Fruit fly (Drosophila melanogaster) whole organism, embryonic: Measurements from ENCODE around the gene Sry-alpha.
A peak's percentile ranks its signal among the peaks of the same experiment; 100 is the strongest.

Source experiments
- Asciz ChIP-seq: fragments of 200-800 bp; sonication (Bioruptor generic); optimal IDR thresholded peaks from 2 replicates; lab custom pipeline; 2017; ENCODE audit warnings: missing biosample characterization, mild to moderate bottlenecking, missing genetic modification characterization, missing genetic modification reagents
- Awh ChIP-seq: fragments of 200-800 bp; sonication (Bioruptor generic); IDR thresholded peaks from 2 replicates; pipeline ENCODE4, ENCODE4 v1.3.6; 2022; ENCODE audit warnings: missing biosample characterization, missing genetic modification characterization
- Blimp-1 ChIP-seq: fragments of 200-800 bp; sonication (Bioruptor generic); optimal IDR thresholded peaks from 3 replicates; lab custom pipeline; 2018; ENCODE audit warnings: missing biosample characterization, missing genetic modification characterization, mild to moderate bottlenecking, moderate library complexity, missing genetic modification reagents
- CG11723 ChIP-seq: fragments of 200-800 bp; sonication (Bioruptor generic); optimal IDR thresholded peaks from 2 replicates; lab custom pipeline; 2017; ENCODE audit warnings: missing biosample characterization, mild to moderate bottlenecking, missing genetic modification characterization
- CG12299 ChIP-seq: fragments of 200-800 bp; sonication (Bioruptor generic); optimal IDR thresholded peaks from 2 replicates; lab custom pipeline; 2018; ENCODE audit warnings: missing biosample characterization, mild to moderate bottlenecking, missing genetic modification characterization
- CG13424 ChIP-seq: fragments of 200-800 bp; sonication (Bioruptor generic); optimal IDR thresholded peaks from 2 replicates; lab custom pipeline; 2019; ENCODE audit warnings: missing biosample characterization, mild to moderate bottlenecking, missing genetic modification characterization, moderate library complexity
- CG16779 ChIP-seq: fragments of 200-800 bp; sonication (Bioruptor generic); IDR thresholded peaks from 2 replicates; pipeline ENCODE4 v1.3.6; 2022; ENCODE audit warnings: missing biosample characterization, missing genetic modification characterization
- CG17385 ChIP-seq: fragments of 200-800 bp; sonication (Bioruptor generic); optimal IDR thresholded peaks from 3 replicates; lab custom pipeline; 2018; ENCODE audit warnings: missing biosample characterization, mild to moderate bottlenecking, missing genetic modification characterization
- CG17568 ChIP-seq: fragments of 200-800 bp; sonication (Bioruptor generic); optimal IDR thresholded peaks from 2 replicates; lab custom pipeline; 2018; ENCODE audit warnings: missing biosample characterization, mild to moderate bottlenecking, missing genetic modification characterization, moderate library complexity
- CG18764 ChIP-seq: fragments of 200-800 bp; sonication (Bioruptor generic); optimal IDR thresholded peaks from 3 replicates; lab custom pipeline; 2016; ENCODE audit warnings: missing biosample characterization, missing genetic modification characterization
- CG32767 ChIP-seq: fragments of 200-800 bp; sonication (Bioruptor generic); IDR thresholded peaks from 2 replicates; pipeline ENCODE4 v1.3.6; 2022; ENCODE audit warnings: missing biosample characterization, missing genetic modification characterization
- CG3407 ChIP-seq: fragments of 200-800 bp; sonication (Bioruptor generic); optimal IDR thresholded peaks from 2 replicates; lab custom pipeline; 2018; ENCODE audit warnings: missing biosample characterization, mild to moderate bottlenecking, missing genetic modification characterization
- CG34422 ChIP-seq: fragments of 200-800 bp; sonication (Bioruptor generic); IDR thresholded peaks from 3 replicates; pipeline ENCODE4 v1.3.6; 2022; ENCODE audit warnings: missing biosample characterization, missing genetic modification characterization
- CG42726 ChIP-seq: fragments of 200-800 bp; sonication (Bioruptor generic); IDR thresholded peaks from 2 replicates; pipeline ENCODE4 v1.3.6; 2022; ENCODE audit warnings: missing biosample characterization, missing genetic modification characterization; ENCODE audit not compliant: partially characterized antibody
- CG5953 ChIP-seq: fragments of 200-800 bp; sonication (Bioruptor generic); IDR thresholded peaks from 2 replicates; pipeline ENCODE4 v1.3.6; 2022; ENCODE audit warnings: missing biosample characterization, missing genetic modification characterization
- CG6813 ChIP-seq: fragments of 200-800 bp; sonication (Bioruptor generic); optimal IDR thresholded peaks from 2 replicates; lab custom pipeline; 2017; ENCODE audit warnings: missing biosample characterization, missing genetic modification characterization, mild to moderate bottlenecking, moderate library complexity, missing genetic modification reagents
- CG7357 ChIP-seq: fragments of 200-800 bp; sonication (Bioruptor generic); IDR thresholded peaks from 3 replicates; pipeline ENCODE4 v1.3.6; 2022; ENCODE audit warnings: missing biosample characterization, missing genetic modification characterization
- CG7963 ChIP-seq: fragments of 200-800 bp; sonication (Bioruptor generic); IDR thresholded peaks from 3 replicates; pipeline ENCODE4 v1.3.6; 2022; ENCODE audit warnings: missing biosample characterization, missing genetic modification characterization; ENCODE audit not compliant: partially characterized antibody
- Chrac-16 ChIP-seq: fragments of 200-800 bp; sonication (Bioruptor generic); optimal IDR thresholded peaks from 3 replicates; lab custom pipeline; 2016; ENCODE audit warnings: missing biosample characterization, missing genetic modification characterization
- Doc2 ChIP-seq: fragments of 200-800 bp; sonication (Bioruptor generic); IDR thresholded peaks from 2 replicates; pipeline ENCODE4 v1.3.6; 2022; ENCODE audit warnings: missing biosample characterization, missing genetic modification characterization
- Elba2 ChIP-seq: fragments of 200-800 bp; sonication (Bioruptor generic); optimal IDR thresholded peaks from 3 replicates; lab custom pipeline; 2016; ENCODE audit warnings: missing biosample characterization, missing genetic modification characterization
- HHEX ChIP-seq: fragments of 200-800 bp; sonication (Bioruptor generic); optimal IDR thresholded peaks from 3 replicates; lab custom pipeline; 2017; ENCODE audit warnings: missing biosample characterization, mild to moderate bottlenecking, missing genetic modification characterization, missing genetic modification reagents
- Hand ChIP-seq: fragments of 200-800 bp; sonication (Bioruptor generic); optimal IDR thresholded peaks from 2 replicates; lab custom pipeline; 2017; ENCODE audit warnings: mild to moderate bottlenecking, missing biosample characterization, missing genetic modification reagents, missing genetic modification characterization
- Lpt ChIP-seq: fragments of >200 bp; optimal IDR thresholded peaks from 2 replicates; lab custom pipeline; 2018; ENCODE audit warnings: missing biosample characterization, missing genetic modification characterization
- MBD-R2 ChIP-seq: fragments of 200-800 bp; sonication (Bioruptor generic); IDR thresholded peaks from 2 replicates; pipeline ENCODE4 v1.3.6; 2022; ENCODE audit warnings: missing biosample characterization, missing genetic modification characterization
- MTF-1 ChIP-seq: fragments of 200-800 bp; sonication (Bioruptor generic); optimal IDR thresholded peaks from 2 replicates; lab custom pipeline; 2018; ENCODE audit warnings: missing biosample characterization, mild to moderate bottlenecking, missing genetic modification characterization, borderline replicate concordance
- NK7.1 ChIP-seq: fragments of 200-800 bp; sonication (Bioruptor generic); optimal IDR thresholded peaks from 3 replicates; lab custom pipeline; 2016; ENCODE audit warnings: missing biosample characterization, missing genetic modification characterization
- Oli ChIP-seq: fragments of 200-800 bp; sonication (Bioruptor generic); optimal IDR thresholded peaks from 2 replicates; lab custom pipeline; 2018; ENCODE audit warnings: missing biosample characterization, mild to moderate bottlenecking, missing genetic modification characterization, moderate library complexity
- Six4 ChIP-seq: fragments of 200-800 bp; sonication (Bioruptor generic); optimal IDR thresholded peaks from 2 replicates; lab custom pipeline; 2016; ENCODE audit warnings: missing biosample characterization, missing genetic modification characterization
- Sry-δ ChIP-seq: fragments of 200-800 bp; sonication (Bioruptor generic); optimal IDR thresholded peaks from 2 replicates; lab custom pipeline; 2016; ENCODE audit warnings: missing biosample characterization, missing genetic modification characterization
- TFAM ChIP-seq: fragments of 200-800 bp; sonication (Bioruptor generic); optimal IDR thresholded peaks from 2 replicates; lab custom pipeline; 2017; ENCODE audit warnings: missing biosample characterization, missing genetic modification characterization, inconsistent platforms
- bbx ChIP-seq: fragments of 200-800 bp; sonication (Bioruptor generic); IDR thresholded peaks from 2 replicates; pipeline ENCODE4 v1.3.6; 2022; ENCODE audit warnings: missing biosample characterization, missing genetic modification characterization; ENCODE audit not compliant: partially characterized antibody
- btn ChIP-seq: fragments of 200-800 bp; sonication (Bioruptor generic); optimal IDR thresholded peaks from 2 replicates; lab custom pipeline; 2016; ENCODE audit warnings: missing biosample characterization, missing genetic modification characterization
- dmrt11E ChIP-seq: fragments of 200-800 bp; sonication (Bioruptor generic); optimal IDR thresholded peaks from 3 replicates; lab custom pipeline; 2018; ENCODE audit warnings: missing biosample characterization, mild to moderate bottlenecking, missing genetic modification characterization, moderate library complexity
- ftz-f1 ChIP-seq: fragments of 200-800 bp; sonication (Bioruptor generic); optimal IDR thresholded peaks from 2 replicates; lab custom pipeline; 2016; ENCODE audit warnings: missing biosample characterization, missing genetic modification characterization
- gce ChIP-seq: fragments of 200-800 bp; sonication (Bioruptor generic); IDR thresholded peaks from 3 replicates; pipeline ENCODE4 v1.3.6; 2022; ENCODE audit warnings: missing biosample characterization, missing genetic modification characterization
- gfzf ChIP-seq: fragments of 200-800 bp; sonication (Bioruptor generic); optimal IDR thresholded peaks from 2 replicates; lab custom pipeline; 2016; ENCODE audit warnings: missing biosample characterization, mild to moderate bottlenecking, missing genetic modification characterization, moderate library complexity
- gro ChIP-seq: fragments of 200-800 bp; sonication (Bioruptor generic); optimal IDR thresholded peaks from 2 replicates; lab custom pipeline; 2016; ENCODE audit warnings: missing biosample characterization, missing genetic modification characterization
- kay ChIP-seq: fragments of 200-800 bp; sonication (Bioruptor generic); optimal IDR thresholded peaks from 2 replicates; lab custom pipeline; 2016; ENCODE audit warnings: missing biosample characterization, missing genetic modification characterization
- oc ChIP-seq: fragments of 200-800 bp; sonication (Bioruptor generic); optimal IDR thresholded peaks from 2 replicates; lab custom pipeline; 2018; ENCODE audit warnings: missing biosample characterization, mild to moderate bottlenecking, missing genetic modification characterization, moderate library complexity
- pita ChIP-seq: fragments of 200-800 bp; sonication (Bioruptor generic); optimal IDR thresholded peaks from 2 replicates; lab custom pipeline; 2017; ENCODE audit warnings: missing biosample characterization, mild to moderate bottlenecking, missing genetic modification characterization
- ranshi ChIP-seq: fragments of 200-800 bp; sonication (Bioruptor generic); IDR thresholded peaks from 2 replicates; pipeline ENCODE4 v1.3.6; 2022; ENCODE audit warnings: missing biosample characterization, missing genetic modification characterization
- salm ChIP-seq: fragments of 200-800 bp; sonication (Bioruptor generic); optimal IDR thresholded peaks from 2 replicates; lab custom pipeline; 2018; ENCODE audit warnings: missing biosample characterization, mild to moderate bottlenecking, missing genetic modification characterization
- sr ChIP-seq: fragments of 200-800 bp; sonication (Bioruptor generic); IDR thresholded peaks from 3 replicates; pipeline ENCODE4 v1.3.6; 2022; ENCODE audit warnings: missing biosample characterization, missing genetic modification characterization
- toy ChIP-seq: fragments of 200-800 bp; sonication (Bioruptor generic); IDR thresholded peaks from 2 replicates; pipeline ENCODE4 v1.3.6; 2022; ENCODE audit warnings: missing biosample characterization, missing genetic modification characterization
- trem ChIP-seq: fragments of 200-800 bp; optimal IDR thresholded peaks from 3 replicates; lab custom pipeline; 2019; ENCODE audit warnings: missing biosample characterization, mild to moderate bottlenecking, missing genetic modification characterization, moderate library complexity
- twi ChIP-seq: fragments of 200-800 bp; optimal IDR thresholded peaks from 2 replicates; lab custom pipeline; 2019; ENCODE audit warnings: missing biosample characterization, mild to moderate bottlenecking, missing genetic modification characterization, moderate library complexity
- vvl ChIP-seq: fragments of 200-800 bp; sonication (Bioruptor generic); IDR thresholded peaks from 2 replicates; pipeline ENCODE4 v1.3.6; 2022; ENCODE audit warnings: missing biosample characterization, missing genetic modification characterization

The Sry-alpha gene

dm6 chr3R:30046029-30047001 lies 6.8 kb downstream of the Sry-alpha start, which contains the start of the genes RpL32 and CG7943 (continued):
- TF ChIP-seq Lpt (GFP tag; lab: Kevin White, UChicago) = no peak
- TF ChIP-seq HHEX (GFP tag; lab: Kevin White, UChicago) = peak; percentile 95
- TF ChIP-seq gce (GFP tag; lab: Robert Waterston, UW) = peak; percentile 79
- peak; percentile 75 for TF ChIP-seq kay (GFP tag; lab: Kevin White, UChicago)
- peak; percentile 89 for TF ChIP-seq MBD-R2 (GFP tag; lab: Robert Waterston, UW)
- TF ChIP-seq CG32767 (GFP tag; lab: Robert Waterston, UW) = peak; percentile 85
- peak; percentile 86 for TF ChIP-seq CG17385
- TF ChIP-seq Oli (tag; lab: Kevin White, UChicago) = peak; percentile 76
- TF ChIP-seq toy (GFP tag; lab: Robert Waterston, UW) = peak; percentile 87
- TF ChIP-seq CG7357 (GFP tag; lab: Robert Waterston, UW) = peak; percentile 92
- TF ChIP-seq TFAM = peak; percentile 85
- peak; percentile 93 for TF ChIP-seq CG6813 (GFP tag; lab: Kevin White, UChicago)
- TF ChIP-seq CG12299 (tag; lab: Kevin White, UChicago) = peak; percentile 84
- TF ChIP-seq Awh (GFP tag; lab: Robert Waterston, UW) = peak; percentile 86
- TF ChIP-seq salm (tag; lab: Kevin White, UChicago) = peak; percentile 86
- peak; percentile 89 for TF ChIP-seq Doc2 (GFP tag; lab: Robert Waterston, UW)
- peak; percentile 98 for TF ChIP-seq gro (GFP tag; lab: Kevin White, UChicago)
- TF ChIP-seq Hand (GFP tag; lab: Kevin White, UChicago) = peak; percentile 70
- peak; percentile 92 for TF ChIP-seq CG5953 (GFP tag; lab: Robert Waterston, UW)
- TF ChIP-seq CG42726 (GFP tag; lab: Robert Waterston, UW) = peak; percentile 100
- TF ChIP-seq ftz-f1 (GFP tag; lab: Kevin White, UChicago) = peak; percentile 81
- peak; percentile 94 for TF ChIP-seq CG18764
- peak; percentile 87 for TF ChIP-seq CG11723 (GFP tag; lab: Kevin White, UChicago)
- TF ChIP-seq Elba2 = peak; percentile 34
- no peak for TF ChIP-seq pita
- peak; percentile 100 for TF ChIP-seq Sry-δ
- peak; percentile 70 for TF ChIP-seq twi (tag; lab: Kevin White, UChicago)
- peak; percentile 83 for TF ChIP-seq CG13424
- TF ChIP-seq bbx (GFP tag; lab: Robert Waterston, UW) = peak; percentile 100
- TF ChIP-seq CG3407 (GFP tag; lab: Kevin White, UChicago) = peak; percentile 81
- TF ChIP-seq ranshi (GFP tag; lab: Robert Waterston, UW) = peak; percentile 97
- TF ChIP-seq btn (GFP tag; lab: Kevin White, UChicago) = peak; percentile 74
- peak; percentile 97 for TF ChIP-seq vvl (GFP tag; lab: Robert Waterston, UW)
- peak; percentile 100 for TF ChIP-seq CG7963 (GFP tag; lab: Robert Waterston, UW)
- TF ChIP-seq Chrac-16 = peak; percentile 81
- peak; percentile 93 for TF ChIP-seq trem (tag; lab: Kevin White, UChicago)
- TF ChIP-seq oc (tag; lab: Kevin White, UChicago) = peak; percentile 81
- peak; percentile 89 for TF ChIP-seq sr (GFP tag; lab: Robert Waterston, UW)
- no peak for TF ChIP-seq CG17568
- TF ChIP-seq Six4 (GFP tag; lab: Kevin White, UChicago) = peak; percentile 92
- peak; percentile 79 for TF ChIP-seq dmrt11E (tag; lab: Kevin White, UChicago)
- TF ChIP-seq MTF-1 (GFP tag; lab: Kevin White, UChicago) = peak; percentile 92
- TF ChIP-seq Blimp-1 (GFP tag; lab: Kevin White, UChicago) = peak; percentile 88
- TF ChIP-seq CG16779 (GFP tag; lab: Robert Waterston, UW) = peak; percentile 87
- peak; percentile 92 for TF ChIP-seq Asciz (GFP tag; lab: Kevin White, UChicago)
- peak; percentile 75 for TF ChIP-seq gfzf (GFP tag; lab: Kevin White, UChicago)
- peak; percentile 97 for TF ChIP-seq CG34422
- peak; percentile 95 for TF ChIP-seq NK7.1 (GFP tag; lab: Kevin White, UChicago)
